Fruit fly (Drosophila melanogaster): ENCODE data around the gene pod1.

pod1 gene

DNA sequence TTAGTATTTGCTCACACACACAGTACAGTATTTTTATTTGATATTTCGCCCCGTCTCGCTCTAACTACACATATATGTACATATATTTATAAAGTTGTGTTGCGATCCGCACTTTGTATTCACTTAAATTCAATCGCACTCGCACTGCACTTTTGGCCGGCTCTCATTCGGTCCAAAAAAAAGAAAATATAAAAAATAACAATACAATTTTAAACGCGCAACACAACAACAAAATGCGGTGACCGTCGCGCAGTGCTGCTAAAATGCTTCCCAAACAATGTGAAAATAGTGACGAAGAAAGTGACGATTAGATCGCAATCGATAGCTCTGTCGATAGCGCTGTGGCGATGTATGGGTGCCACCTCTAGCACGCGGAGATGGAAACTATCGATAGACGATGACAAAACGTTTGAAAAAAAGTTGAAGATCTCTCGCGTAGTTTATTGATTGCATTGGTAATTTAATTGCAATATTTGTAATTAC is at the start of gene pod1, which contains the start of gene C3G:
pod1 (plus strand) TSS at position 373 of the 483 bp plus-strand sequence.
C3G (minus strand) TSS at position 282 of the 483 bp plus-strand sequence.
- TF ChIP-seq Dll (optimal IDR thresholded peaks at IDR 0.05) (no peak), EcR (GFP tag; optimal IDR thresholded peaks at IDR 0.05) (no peak), psq (optimal IDR thresholded peaks at IDR 0.05) (no peak), CG8478 (optimal IDR thresholded peaks at IDR 0.05) (no peak), pan (optimal IDR thresholded peaks at IDR 0.05) (no peak), usp (GFP tag; optimal IDR thresholded peaks at IDR 0.05) (no peak)

dm6 chrX:6756175-6756718 is 47.2 kb upstream of the pod1 start, which contains the start of gene sov:
Gene sov (plus strand): TSS chrX:6756322.
- TF ChIP-seq CG8478 (optimal IDR thresholded peaks at IDR 0.05): no peak
- TF ChIP-seq pan (optimal IDR thresholded peaks at IDR 0.05): no peak

DNA sequence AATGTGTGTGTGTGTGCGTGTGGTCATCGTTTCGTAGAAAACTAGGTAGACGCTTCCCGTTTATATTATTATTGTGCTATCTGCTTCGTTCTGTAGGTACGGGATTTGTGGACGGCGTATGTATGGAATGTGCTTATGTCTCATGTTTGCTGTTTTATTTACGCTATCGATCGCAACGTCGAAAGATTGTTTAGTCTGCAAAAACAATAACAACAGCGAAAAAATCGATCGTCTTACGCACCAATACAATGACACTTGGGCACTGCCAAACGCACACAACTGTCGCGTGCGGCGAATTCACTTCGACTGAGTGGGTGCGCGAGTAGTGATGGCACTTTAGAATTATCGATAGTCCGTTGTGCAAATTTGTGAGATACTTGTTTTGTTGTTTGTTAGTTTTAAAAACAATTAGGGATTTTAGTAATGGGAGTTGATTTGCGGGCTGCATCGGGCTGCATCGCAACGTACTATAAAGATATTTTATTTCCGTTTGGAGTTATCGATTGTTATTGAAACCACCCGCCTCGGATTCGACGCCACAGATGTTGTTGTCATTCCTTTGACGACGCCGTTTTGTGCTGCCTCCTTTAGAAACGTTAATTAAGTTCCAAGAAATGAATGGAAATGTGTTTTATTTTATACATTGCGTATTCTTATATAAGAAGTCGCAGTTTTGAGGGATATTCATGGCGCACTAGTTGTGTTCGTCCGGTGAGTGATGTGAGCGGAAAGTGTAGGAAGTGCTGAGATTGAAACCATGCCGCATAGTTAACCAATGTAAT is 44.1 kb upstream of the pod1 start:
- TF ChIP-seq Dll (optimal IDR thresholded peaks at IDR 0.05) (no peak), CG8478 (optimal IDR thresholded peaks at IDR 0.05) (no peak), pan (optimal IDR thresholded peaks at IDR 0.05) (no peak), usp (GFP tag; optimal IDR thresholded peaks at IDR 0.05) (no peak), psq (optimal IDR thresholded peaks at IDR 0.05) (no peak), EcR (GFP tag; optimal IDR thresholded peaks at IDR 0.05) (no peak)

- TF ChIP-seq psq (optimal IDR thresholded peaks at IDR 0.05): no peak
- no peak for TF ChIP-seq EcR (GFP tag; optimal IDR thresholded peaks at IDR 0.05)
- TF ChIP-seq pan (optimal IDR thresholded peaks at IDR 0.05): no peak
- TF ChIP-seq Dll (optimal IDR thresholded peaks at IDR 0.05): no peak
- TF ChIP-seq CG8478 (optimal IDR thresholded peaks at IDR 0.05): no peak
- no peak for TF ChIP-seq usp (GFP tag; optimal IDR thresholded peaks at IDR 0.05)
These were observed 32.6 kb upstream of the pod1 start, which contains the start of gene Coq7 for dm6 chrX:6770924-6771323. Gene Coq7 (plus strand): TSS chrX:6771225.

DNA sequence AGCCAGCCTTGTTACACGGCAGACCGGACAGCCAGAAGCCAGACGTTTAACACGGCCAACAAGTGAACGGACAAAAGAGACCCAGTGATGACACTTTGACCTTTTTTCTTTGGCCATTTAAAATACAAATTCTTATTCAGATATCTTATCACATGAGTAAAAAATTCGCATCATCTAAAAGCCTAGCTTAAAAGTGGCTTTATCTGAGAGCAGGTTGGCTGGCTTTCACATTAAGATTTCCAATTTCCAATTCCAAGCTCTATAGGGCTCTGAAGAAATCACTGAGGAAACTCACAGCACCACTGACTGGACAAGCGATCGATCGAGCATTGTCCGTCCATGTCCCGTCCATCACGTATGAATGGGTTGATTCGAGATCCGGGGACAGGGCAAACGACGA is 27.9 kb upstream of the pod1 start:
- TF ChIP-seq pan (optimal IDR thresholded peaks at IDR 0.05): no peak

DNA sequence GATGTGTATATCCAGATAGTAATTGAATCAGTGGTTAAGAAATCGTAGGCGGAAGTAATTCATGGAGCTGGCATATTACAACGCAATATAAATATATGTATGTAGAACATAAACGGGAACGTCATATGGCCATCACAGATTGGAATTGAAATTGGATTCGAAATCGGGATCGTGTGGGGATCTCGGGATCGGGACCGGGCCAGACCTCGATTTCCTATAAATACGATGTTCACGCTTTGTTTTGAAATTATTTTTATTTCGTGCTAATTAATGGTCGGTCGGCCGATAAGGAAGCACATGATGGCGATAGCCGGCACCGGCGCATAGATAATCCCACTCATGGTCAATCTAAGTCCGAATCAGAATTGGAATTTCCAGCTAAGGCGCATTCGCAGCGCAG is 27.2 kb upstream of the pod1 start:
- TF ChIP-seq usp (GFP tag; optimal IDR thresholded peaks at IDR 0.05) (no peak), pan (optimal IDR thresholded peaks at IDR 0.05) (no peak), CG8478 (optimal IDR thresholded peaks at IDR 0.05) (no peak), psq (optimal IDR thresholded peaks at IDR 0.05) (no peak), EcR (GFP tag; optimal IDR thresholded peaks at IDR 0.05) (no peak)

dm6 chrX:6776934-6777333 is 26.6 kb upstream of the pod1 start:
- TF ChIP-seq pan (optimal IDR thresholded peaks at IDR 0.05) (no peak), psq (optimal IDR thresholded peaks at IDR 0.05) (no peak), usp (GFP tag; optimal IDR thresholded peaks at IDR 0.05) (no peak), Dll (optimal IDR thresholded peaks at IDR 0.05) (no peak), CG8478 (optimal IDR thresholded peaks at IDR 0.05) (no peak), EcR (GFP tag; optimal IDR thresholded peaks at IDR 0.05) (no peak)

- TF ChIP-seq usp (GFP tag; optimal IDR thresholded peaks at IDR 0.05): no peak
- no peak for TF ChIP-seq Dll (optimal IDR thresholded peaks at IDR 0.05)
- no peak for TF ChIP-seq CG8478 (optimal IDR thresholded peaks at IDR 0.05)
- TF ChIP-seq EcR (GFP tag; optimal IDR thresholded peaks at IDR 0.05): no peak
- no peak for TF ChIP-seq psq (optimal IDR thresholded peaks at IDR 0.05)
- TF ChIP-seq pan (optimal IDR thresholded peaks at IDR 0.05): no peak
These were observed 26.1 kb upstream of the pod1 start for dm6 chrX:6777394-6777793.

dm6 chrX:6778068-6778467 is 25.4 kb upstream of the pod1 start:
- TF ChIP-seq Dll (optimal IDR thresholded peaks at IDR 0.05): no peak
- TF ChIP-seq pan (optimal IDR thresholded peaks at IDR 0.05): peak; percentile 55

dm6 chrX:6778780-6779179 is 24.7 kb upstream of the pod1 start:
- TF ChIP-seq pan (optimal IDR thresholded peaks at IDR 0.05): no peak

DNA sequence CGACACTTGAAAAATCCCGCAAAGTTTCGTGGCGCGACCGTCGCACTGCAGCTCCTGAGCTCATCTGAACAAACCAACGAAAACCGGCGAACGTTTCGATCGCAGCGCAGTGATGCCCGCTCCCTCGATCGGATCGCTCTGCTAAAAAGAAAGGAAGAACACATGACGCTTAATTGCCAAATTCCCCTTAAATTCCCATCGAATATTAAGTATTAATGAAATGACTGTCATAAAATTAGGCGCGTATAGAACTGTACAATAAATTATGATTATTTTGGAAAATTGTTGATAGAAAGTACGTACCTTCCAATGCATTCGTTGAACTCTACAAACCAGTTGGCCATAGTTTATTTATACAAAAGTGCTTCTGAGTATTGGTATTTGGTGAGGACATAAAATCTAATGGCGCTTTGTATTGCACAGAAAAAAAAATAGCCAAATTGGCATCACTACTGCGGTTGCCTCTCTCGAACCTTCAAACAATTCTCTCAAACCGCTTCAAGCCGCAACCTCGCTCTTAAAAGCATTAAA is 23.8 kb upstream of the pod1 start, which contains the start of gene shf:
shf (minus strand) TSS at position 51 of the 531 bp plus-strand sequence.
- TF ChIP-seq Dll (optimal IDR thresholded peaks at IDR 0.05): no peak
- TF ChIP-seq psq (optimal IDR thresholded peaks at IDR 0.05): no peak
- no peak for TF ChIP-seq CG8478 (optimal IDR thresholded peaks at IDR 0.05)
- TF ChIP-seq EcR (GFP tag; optimal IDR thresholded peaks at IDR 0.05): no peak
- TF ChIP-seq usp (GFP tag; optimal IDR thresholded peaks at IDR 0.05): no peak

DNA sequence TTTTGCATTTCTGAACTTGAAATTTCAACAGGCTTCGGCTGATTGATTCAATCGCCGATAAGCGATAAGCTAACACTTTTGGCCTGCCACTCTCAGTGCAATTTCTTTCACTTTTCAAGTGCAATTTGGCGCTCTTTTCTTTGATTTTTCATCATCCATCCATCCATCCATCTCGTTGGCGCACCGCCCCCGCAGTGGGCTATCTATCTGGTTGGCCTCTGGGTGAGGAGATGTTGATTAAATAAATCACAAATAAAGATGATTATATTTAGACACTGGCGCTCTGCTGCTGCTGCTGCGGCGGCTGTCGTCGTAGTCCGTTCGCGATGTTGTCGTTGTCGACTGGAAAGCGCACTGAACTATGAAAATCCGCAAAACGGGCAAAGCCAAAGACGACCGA is 12.5 kb upstream of the pod1 start:
- TF ChIP-seq EcR (GFP tag; optimal IDR thresholded peaks at IDR 0.05) (no peak), usp (GFP tag; optimal IDR thresholded peaks at IDR 0.05) (no peak), Dll (optimal IDR thresholded peaks at IDR 0.05) (no peak), CG8478 (optimal IDR thresholded peaks at IDR 0.05) (no peak), psq (optimal IDR thresholded peaks at IDR 0.05) (no peak)

- TF ChIP-seq usp (GFP tag; optimal IDR thresholded peaks at IDR 0.05) (no peak), Dll (optimal IDR thresholded peaks at IDR 0.05) (peak; percentile 50)
These were observed 12.0 kb upstream of the pod1 start for dm6 chrX:6791531-6791930.
